Fruit fly (Drosophila melanogaster) whole organism, embryonic: ENCODE data around the gene caz.

Source experiments
- CTCF ChIP-seq: fragments of 200-800 bp; sonication (Bioruptor generic); optimal IDR thresholded peaks from 2 replicates; lab custom pipeline; 2017; ENCODE audit warnings: missing biosample characterization, mild to moderate bottlenecking, missing genetic modification characterization, moderate library complexity
- Sox100B ChIP-seq: fragments of 200-800 bp; sonication (Bioruptor generic); optimal IDR thresholded peaks from 3 replicates; lab custom pipeline; 2018; ENCODE audit warnings: missing biosample characterization, mild to moderate bottlenecking, missing genetic modification characterization
- p53 ChIP-seq: fragments of 200-800 bp; sonication (Bioruptor generic); optimal IDR thresholded peaks from 2 replicates; lab custom pipeline; 2016; ENCODE audit warnings: missing biosample characterization, missing genetic modification characterization

DNA sequence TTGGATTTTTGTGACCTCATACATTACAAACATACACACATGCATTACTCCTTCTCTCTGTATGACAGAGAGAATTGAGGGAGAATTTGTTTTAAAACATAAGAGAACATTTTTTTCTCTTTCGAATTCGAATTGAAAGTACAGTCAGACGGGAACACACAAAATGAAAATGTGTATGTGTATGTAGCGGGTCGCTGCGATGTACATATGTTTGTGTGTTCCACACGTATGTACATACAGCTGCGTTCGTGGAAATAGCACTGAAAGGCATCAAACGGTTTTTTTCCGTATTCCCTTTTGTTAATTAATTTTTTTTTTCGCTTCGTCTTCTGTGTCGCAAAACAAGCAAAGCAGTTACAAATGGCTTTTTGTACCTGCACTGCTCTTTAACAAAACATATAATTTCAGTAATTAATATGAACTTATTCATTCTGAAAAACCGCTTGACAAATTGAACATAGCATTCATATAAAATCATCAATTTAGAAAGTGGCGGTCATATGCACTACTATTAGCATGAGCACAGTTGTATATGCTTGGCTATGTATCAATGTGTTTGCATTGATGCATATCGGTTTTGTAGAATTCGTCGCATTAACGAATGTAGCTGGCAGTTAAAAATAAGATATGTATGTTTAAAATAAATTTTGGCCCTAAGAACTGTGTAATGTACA, 44.1 kb downstream of the caz start:
- TF ChIP-seq Sox100B (peak; percentile 98), p53 (GFP tag; lab: Kevin White, UChicago) (peak; percentile 81), CTCF (peak; percentile 67)
